Fruit fly (Drosophila melanogaster) Kc167 (cell line): Measurements from ENCODE around the gene Cat.

ENCODE experiments used
- Sin3A ChIP-seq: fragments of >200 bp; optimal IDR thresholded peaks from 2 replicates; lab custom pipeline; 2018; ENCODE audit warnings: missing external identifiers
- h ChIP-seq: fragments of >200 bp; optimal IDR thresholded peaks from 3 replicates; lab custom pipeline; 2018; ENCODE audit warnings: missing external identifiers
- psq ChIP-seq: fragments of >200 bp; optimal IDR thresholded peaks from 2 replicates; lab custom pipeline; 2017; ENCODE audit warnings: missing external identifiers

dm6 chr3L:18846272-18846741, 23.9 kb downstream of the Cat start:
- TF ChIP-seq h (lab: Kevin White, UChicago) (no peak), Sin3A (lab: Kevin White, UChicago) (no peak), psq (lab: Kevin White, UChicago) (no peak)
